Worm (Caenorhabditis elegans): ENCODE results near the gene C14C6.3.

The C14C6.3 gene

ce11 chrV:590182-590581 is 46.9 kb downstream of the C14C6.3 start, which contains the start of gene ZK488.6:
TSS of gene ZK488.6 (plus strand) at chrV:590482.
- TF ChIP-seq unc-62 (GFP tag; optimal IDR thresholded peaks at IDR 0.05): no peak

- no peak for TF ChIP-seq unc-62 (GFP tag; optimal IDR thresholded peaks at IDR 0.05)
Measured at ce11 chrV:592959-593358, 49.7 kb downstream of the C14C6.3 start, which contains the start of gene ZK488.5. TSS of gene ZK488.5 (plus strand) at chrV:593259.

Measured in whole organism, dauer.